Worm (Caenorhabditis elegans): Measurements from ENCODE around the gene C18D11.9.
"Not testable (repeated sequence)": the region's sequence is repeated elsewhere in the genome, so short reads cannot be mapped to it uniquely, and the experiment has no call there.

Gene C18D11.9

ce11 chrIII:11808818-11809217, at the start of gene C18D11.9:
Gene C18D11.9, plus strand, starts transcription at chrIII:11809118.
- TF ChIP-seq W03F9.2 (tag; optimal IDR thresholded peaks at IDR 0.05): no peak
- TF ChIP-seq him-1 (tag; optimal IDR thresholded peaks at IDR 0.05): no peak
- no peak for TF ChIP-seq dao-5 (tag; optimal IDR thresholded peaks at IDR 0.05)

DNA sequence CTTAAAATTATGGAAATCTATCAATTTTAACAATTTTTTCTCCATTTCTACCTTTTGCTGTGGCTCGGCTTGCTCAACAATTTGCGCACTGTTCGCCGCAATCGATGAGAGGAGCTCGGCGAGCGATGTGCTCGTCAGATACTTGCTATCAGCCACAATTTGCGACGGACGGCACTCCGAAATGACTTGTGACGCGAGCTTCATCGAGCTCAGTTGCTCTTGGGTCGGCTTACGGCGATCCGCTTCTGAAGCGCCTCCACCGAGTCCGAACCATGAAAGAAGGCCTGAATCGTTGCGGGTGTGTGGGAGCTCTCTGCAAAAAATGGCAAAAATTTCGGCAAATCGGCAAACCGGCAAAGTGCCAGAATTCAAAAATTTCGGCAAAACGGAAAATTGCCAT, 48.3 kb upstream of the C18D11.9 start:
- TF ChIP-seq W03F9.2 (tag; optimal IDR thresholded peaks at IDR 0.05) (no peak), him-1 (tag; optimal IDR thresholded peaks at IDR 0.05) (no peak), dao-5 (tag; optimal IDR thresholded peaks at IDR 0.05) (no peak)

DNA sequence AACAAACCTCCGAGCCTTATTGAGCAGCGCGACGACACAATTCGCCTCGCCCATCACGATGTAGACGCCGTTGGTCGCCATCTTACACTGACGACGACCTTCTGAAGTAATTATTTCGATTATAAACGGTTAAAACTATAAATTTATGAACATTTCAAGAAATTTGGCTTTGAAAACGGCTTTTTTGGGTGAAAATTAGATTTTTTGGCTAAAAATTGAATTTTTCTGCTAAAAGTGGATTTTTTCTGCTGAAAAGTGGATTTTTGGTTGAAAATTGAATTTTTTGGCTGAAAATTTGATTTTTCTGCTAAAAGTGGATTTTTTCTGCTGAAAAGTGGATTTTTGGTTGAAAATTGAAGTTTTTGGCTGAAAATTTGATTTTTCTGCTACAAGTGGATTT, 35.3 kb upstream of the C18D11.9 start, which contains the start of gene gbf-1:
TSS of gene gbf-1 (minus strand) at position 101 of the 400 bp plus-strand sequence.
- not testable (repeated sequence) for TF ChIP-seq W03F9.2, him-1, dao-5 (tag; optimal IDR thresholded peaks at IDR 0.05)

- TF ChIP-seq dao-5 (tag; optimal IDR thresholded peaks at IDR 0.05) (no peak), him-1 (tag; optimal IDR thresholded peaks at IDR 0.05) (no peak), W03F9.2 (tag; optimal IDR thresholded peaks at IDR 0.05) (no peak)
Measured at ce11 chrIII:11774508-11775000, 34.4 kb upstream of the C18D11.9 start, which contains the start of gene immp-1. Gene immp-1, plus strand, starts transcription at chrIII:11774950.

DNA sequence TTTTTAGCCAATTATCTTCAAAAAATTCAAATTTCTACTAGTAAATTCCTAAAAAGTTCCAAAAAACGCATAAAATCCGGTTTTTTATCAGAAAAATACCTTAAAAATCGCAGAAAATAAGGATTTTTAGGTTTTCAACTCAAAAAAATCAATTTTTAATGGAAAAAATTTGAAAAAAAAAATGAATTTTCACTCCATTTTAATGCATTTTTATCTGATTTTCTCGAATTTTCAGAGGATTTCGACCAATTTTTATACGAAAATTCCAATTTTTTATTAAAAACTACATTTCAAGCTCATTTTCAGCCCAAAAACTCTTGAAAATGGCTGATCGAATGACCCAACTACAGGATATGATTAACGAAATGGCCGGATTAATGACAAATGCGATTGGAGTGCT, 31.6 kb upstream of the C18D11.9 start, which contains the start of gene mdt-21:
TSS of gene mdt-21 (plus strand) at position 301 of the 400 bp plus-strand sequence.
- TF ChIP-seq W03F9.2 (tag; optimal IDR thresholded peaks at IDR 0.05): no peak
- TF ChIP-seq him-1 (tag; optimal IDR thresholded peaks at IDR 0.05): no peak
- TF ChIP-seq dao-5 (tag; optimal IDR thresholded peaks at IDR 0.05): no peak

DNA sequence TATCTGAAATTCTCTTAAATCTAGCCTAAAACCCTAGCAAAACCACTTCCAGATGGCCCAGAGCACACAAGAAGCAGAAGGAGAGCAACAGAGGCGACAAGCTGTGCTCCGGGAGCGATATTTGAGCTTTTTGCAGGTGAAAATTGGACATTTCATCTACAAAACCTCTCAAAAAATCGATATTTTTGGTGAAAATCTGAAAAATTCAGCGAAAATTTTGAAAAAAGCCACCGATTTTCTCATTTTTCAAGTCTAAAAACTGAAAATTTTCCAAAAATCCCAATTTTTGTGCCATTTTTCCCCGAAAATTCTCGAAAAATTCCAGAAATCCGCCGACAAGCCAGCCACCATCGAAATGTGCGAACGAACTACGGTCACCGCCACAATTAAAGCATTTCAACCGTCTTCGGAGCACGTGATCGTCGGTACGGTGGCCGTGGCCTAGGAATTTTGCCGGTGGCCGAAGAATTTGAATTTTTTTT, 28.7 kb upstream of the C18D11.9 start, which contains the start of gene C24H11.5:
TSS of gene C24H11.5 (plus strand) at position 51 of the 482 bp plus-strand sequence.
- TF ChIP-seq W03F9.2 (tag; optimal IDR thresholded peaks at IDR 0.05) (no peak), him-1 (tag; optimal IDR thresholded peaks at IDR 0.05) (no peak), dao-5 (tag; optimal IDR thresholded peaks at IDR 0.05) (no peak)

DNA sequence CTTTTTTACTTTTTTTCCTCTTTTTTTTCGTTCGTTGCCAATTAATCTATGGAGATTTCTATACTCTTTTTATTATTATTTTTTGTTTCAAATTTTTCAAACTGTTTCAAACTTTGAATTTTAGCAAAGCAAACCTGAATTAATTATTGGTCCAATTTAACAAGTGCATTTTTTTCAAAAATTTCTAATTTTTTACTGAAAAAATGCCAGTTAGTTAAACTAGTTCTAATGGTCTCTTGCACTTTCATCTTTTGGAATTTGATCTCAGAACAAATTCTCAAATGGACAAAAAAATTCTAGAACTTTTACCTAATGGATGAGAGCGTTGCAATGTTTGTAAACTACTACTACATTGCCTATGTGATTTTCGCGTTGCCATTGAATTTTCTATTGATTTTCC, 27.1 kb upstream of the C18D11.9 start, which contains the start of gene srd-74:
TSS of gene srd-74 (plus strand) at position 301 of the 400 bp plus-strand sequence.
- TF ChIP-seq dao-5 (tag; optimal IDR thresholded peaks at IDR 0.05) (no peak), him-1 (tag; optimal IDR thresholded peaks at IDR 0.05) (no peak), W03F9.2 (tag; optimal IDR thresholded peaks at IDR 0.05) (no peak)

ce11 chrIII:11785961-11786360, 23.0 kb upstream of the C18D11.9 start, which contains the start of gene tbx-38:
Gene tbx-38, minus strand, starts transcription at chrIII:11786061.
- TF ChIP-seq dao-5 (tag; optimal IDR thresholded peaks at IDR 0.05): no peak
- TF ChIP-seq W03F9.2 (tag; optimal IDR thresholded peaks at IDR 0.05): no peak
- TF ChIP-seq him-1 (tag; optimal IDR thresholded peaks at IDR 0.05): no peak

ce11 chrIII:11787376-11787775, 21.5 kb upstream of the C18D11.9 start, which contains the start of gene C24H11.1:
Gene C24H11.1, plus strand, starts transcription at chrIII:11787676.
- not testable (repeated sequence) for TF ChIP-seq him-1, W03F9.2, dao-5 (tag; optimal IDR thresholded peaks at IDR 0.05)

DNA sequence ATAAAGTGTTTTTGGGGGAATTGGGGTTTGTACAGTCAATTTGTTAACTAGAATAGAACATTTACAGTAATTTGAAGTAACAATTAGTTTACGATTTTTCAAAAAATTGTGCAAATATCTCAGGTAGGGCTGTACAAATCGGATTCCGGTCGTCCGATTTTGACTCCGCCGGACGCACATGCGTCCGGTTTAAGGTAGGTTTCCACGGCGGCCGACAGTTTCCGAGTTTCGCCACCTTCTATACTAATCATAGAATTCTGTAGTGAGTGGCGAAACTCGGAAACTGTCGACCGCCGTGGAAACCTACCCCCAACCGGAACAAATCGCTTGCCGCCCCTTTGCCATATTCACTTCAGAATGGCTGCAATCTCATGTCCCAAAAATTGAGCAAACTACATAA, 19.4 kb upstream of the C18D11.9 start:
- no peak for TF ChIP-seq him-1 (tag; optimal IDR thresholded peaks at IDR 0.05)
- TF ChIP-seq W03F9.2 (tag; optimal IDR thresholded peaks at IDR 0.05): no peak
- TF ChIP-seq dao-5 (tag; optimal IDR thresholded peaks at IDR 0.05): no peak

ce11 chrIII:11792295-11793256, 16.3 kb upstream of the C18D11.9 start, which contains the start of gene C24H11.2:
Gene C24H11.2, minus strand, starts transcription at chrIII:11792345.
- peak; percentile 63 for TF ChIP-seq him-1 (tag; optimal IDR thresholded peaks at IDR 0.05)

DNA sequence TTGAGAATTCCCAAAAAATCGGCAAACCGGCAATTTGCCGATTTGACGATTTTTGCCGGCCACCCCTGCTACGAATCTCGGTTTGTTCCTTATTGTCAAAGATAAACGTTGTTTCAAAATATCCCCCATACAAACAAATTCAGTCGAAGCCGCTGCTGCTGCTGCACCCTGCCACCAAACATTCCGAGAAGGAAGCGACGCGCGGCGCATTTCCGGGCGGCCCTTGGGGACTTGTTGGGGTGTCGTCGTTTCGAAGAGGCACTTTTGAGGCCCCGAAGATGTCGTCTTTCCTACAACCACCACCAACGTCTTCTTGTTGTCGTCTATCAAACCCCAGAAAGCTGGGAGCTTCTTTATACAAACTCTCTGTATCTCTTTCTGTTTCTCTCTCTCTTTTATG, 14.5 kb upstream of the C18D11.9 start:
- TF ChIP-seq him-1 (tag; optimal IDR thresholded peaks at IDR 0.05): no peak
- TF ChIP-seq W03F9.2 (tag; optimal IDR thresholded peaks at IDR 0.05): no peak
- no peak for TF ChIP-seq dao-5 (tag; optimal IDR thresholded peaks at IDR 0.05)

- TF ChIP-seq dao-5 (tag; optimal IDR thresholded peaks at IDR 0.05) (no peak), W03F9.2 (tag; optimal IDR thresholded peaks at IDR 0.05) (no peak), him-1 (tag; optimal IDR thresholded peaks at IDR 0.05) (no peak)
Measured at ce11 chrIII:11795448-11795847, 13.5 kb upstream of the C18D11.9 start, which contains the start of gene twk-39. Gene twk-39, plus strand, starts transcription at chrIII:11795748.

Measured in whole organism, L4/young adult.